Worm (Caenorhabditis elegans) whole organism, late embryonic: ENCODE results near the gene K02F3.2.

Experiments
- ama-1 ChIP-seq: fragments of 150-350 bp; optimal IDR thresholded peaks from 2 replicates; lab custom pipeline; 2014
- eyg-1 ChIP-seq: sonication (generic microtip); optimal IDR thresholded peaks from 2 replicates; lab custom pipeline; 2016; ENCODE audit warnings: missing genotype, missing genetic modification characterization, missing compliant biosample characterization
- mec-3 ChIP-seq: sonication (generic microtip); optimal IDR thresholded peaks from 2 replicates; lab custom pipeline; 2016; ENCODE audit warnings: borderline replicate concordance, missing genetic modification characterization, missing compliant biosample characterization

DNA sequence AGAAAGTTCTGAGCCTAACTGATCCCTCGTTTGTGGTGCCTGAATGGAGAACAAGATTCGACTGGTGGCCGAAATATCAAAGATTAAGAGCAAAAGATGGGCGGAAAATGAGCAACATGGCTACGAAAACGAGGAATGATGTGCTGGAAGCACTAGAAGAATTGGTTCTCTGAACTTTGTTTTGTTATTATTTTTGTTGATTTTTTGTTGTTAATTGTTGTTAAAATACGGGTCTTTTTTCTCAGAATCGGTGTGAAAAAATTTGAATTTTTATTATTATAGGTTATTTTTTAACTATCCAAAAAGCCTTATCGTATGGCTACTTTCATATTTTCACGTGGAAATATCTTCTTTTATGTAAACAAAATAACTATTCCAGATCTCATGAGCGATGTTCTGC, 10.6 kb downstream of the K02F3.2 start, which contains the start of gene K02F3.12:
- TF ChIP-seq eyg-1 (tag; lab: Kevin White, UChicago) (no peak), ama-1 (lab: Kevin White, UChicago) (no peak), mec-3 (tag; lab: Kevin White, UChicago) (no peak)
